Worm (Caenorhabditis elegans): Measurements from ENCODE around the gene cyk-1.

The cyk-1 gene

DNA sequence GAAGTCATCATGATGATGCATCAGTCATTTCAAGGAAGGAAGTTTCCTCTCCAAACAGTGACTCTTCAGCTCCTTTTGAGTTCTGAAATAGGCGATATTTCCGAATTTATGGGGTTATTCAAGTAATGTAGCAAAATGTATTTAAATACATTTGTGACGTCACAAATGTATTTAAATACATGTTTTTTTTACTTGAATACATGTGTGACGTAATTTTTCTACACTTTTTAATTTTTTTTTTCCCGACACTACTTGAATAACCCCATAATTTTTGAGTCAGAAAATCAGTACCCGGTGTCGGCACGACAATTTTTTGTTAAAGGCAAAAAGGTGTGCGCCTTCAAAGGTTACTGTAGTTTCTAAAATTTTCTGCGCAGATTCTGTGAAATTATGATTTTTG, 54.1 kb downstream of the cyk-1 start:
- TF ChIP-seq zip-8 (tag; optimal IDR thresholded peaks at IDR 0.05) (peak; percentile 91), flh-1 (GFP tag; optimal IDR thresholded peaks at IDR 0.05) (no peak)

DNA sequence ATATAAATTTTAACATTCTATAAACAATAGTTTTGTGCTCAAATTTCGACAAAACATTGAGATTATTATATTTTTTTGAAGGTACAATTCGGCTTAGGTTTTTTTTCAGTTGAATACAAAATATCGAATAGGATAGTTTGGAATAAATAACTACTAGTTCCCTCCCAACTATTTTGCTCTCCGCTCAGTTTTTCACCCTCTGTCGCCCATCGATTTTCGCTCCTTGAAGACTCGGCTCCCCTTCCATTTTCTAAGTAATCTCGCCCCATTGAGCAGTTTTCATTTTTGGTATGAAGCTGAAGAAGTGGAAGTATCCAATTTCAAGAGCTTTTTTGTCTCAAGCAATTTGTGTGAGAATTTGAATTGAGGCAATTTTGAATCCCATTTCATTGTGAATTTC, 55.3 kb downstream of the cyk-1 start, which contains the start of gene F31E3.2:
TSS of gene F31E3.2 (plus strand) at position 301 of the 400 bp plus-strand sequence.
- TF ChIP-seq nhr-28 (tag; optimal IDR thresholded peaks at IDR 0.05): no peak
- no peak for TF ChIP-seq lsy-2 (tag; optimal IDR thresholded peaks at IDR 0.05)
- no peak for TF ChIP-seq pha-4 (tag; optimal IDR thresholded peaks at IDR 0.05)
- no peak for TF ChIP-seq sem-2 (GFP tag; optimal IDR thresholded peaks at IDR 0.05)
- no peak for TF ChIP-seq mls-2 (tag; optimal IDR thresholded peaks at IDR 0.05)
- TF ChIP-seq ces-1 (GFP tag; optimal IDR thresholded peaks at IDR 0.05): no peak
- no peak for TF ChIP-seq nhr-12 (tag; optimal IDR thresholded peaks at IDR 0.05)
- TF ChIP-seq lin-13 (tag; optimal IDR thresholded peaks at IDR 0.05): no peak
- TF ChIP-seq zip-8 (tag; optimal IDR thresholded peaks at IDR 0.05): no peak
- TF ChIP-seq sptf-1 (tag; optimal IDR thresholded peaks at IDR 0.05): no peak
